Worm (Caenorhabditis elegans): ENCODE measurements around the gene C04A11.1.

DNA sequence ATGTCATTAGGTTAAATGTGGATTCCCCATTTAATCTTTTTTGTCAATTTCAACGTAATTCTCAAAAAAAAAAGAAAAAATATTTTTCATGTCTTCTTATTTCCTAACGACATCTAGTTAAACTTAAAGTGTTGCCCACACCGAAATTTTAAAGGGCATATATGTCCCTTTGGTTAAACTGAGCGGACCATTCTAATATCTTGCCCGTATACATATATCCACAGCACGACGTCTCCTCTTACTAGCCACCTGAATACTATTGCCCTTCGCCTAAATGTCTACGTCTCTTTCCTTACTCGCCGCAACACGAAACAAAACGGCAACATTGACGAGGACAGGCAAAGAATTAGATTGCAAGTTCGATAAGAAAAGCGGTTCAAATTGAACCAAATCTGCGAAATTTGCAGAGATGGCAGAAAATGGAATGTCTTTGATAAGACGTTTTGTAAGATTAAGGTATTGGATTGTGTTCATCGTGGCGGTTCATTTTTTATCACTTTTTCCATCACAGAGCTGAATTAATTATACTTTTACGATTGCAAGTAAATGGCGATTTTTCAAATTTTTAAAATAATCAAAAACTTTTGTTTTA lies 40.4 kb downstream of the C04A11.1 start:
- TF ChIP-seq ama-1 (optimal IDR thresholded peaks at IDR 0.05) = no peak
- TF ChIP-seq F13C5.2 (tag; optimal IDR thresholded peaks at IDR 0.05) = peak; percentile 99
- TF ChIP-seq ceh-36 (tag; optimal IDR thresholded peaks at IDR 0.05) = no peak
- TF ChIP-seq tbx-11 (GFP tag; IDR thresholded peaks at IDR 0.05) = 0 out of 2 replicates have a peak, but pooled peaks have one; percentile 27
- peak; percentile 86 for TF ChIP-seq hmg-4 (GFP tag; optimal IDR thresholded peaks at IDR 0.05)
- TF ChIP-seq hnd-1 (tag; optimal IDR thresholded peaks at IDR 0.05) = no peak
- TF ChIP-seq hmbx-1 (tag; optimal IDR thresholded peaks at IDR 0.05) = no peak
